Worm (Caenorhabditis elegans) whole organism, L1 larva: ENCODE results near the gene hrg-9.

Experiments used
- aly-2 ChIP-seq: fragments of 150-350 bp; optimal IDR thresholded peaks from 2 replicates; lab custom pipeline; 2014; ENCODE audit warnings: missing biosample characterization, missing genetic modification characterization
- ama-1 ChIP-seq: fragments of 150-350 bp; optimal IDR thresholded peaks from 2 replicates; lab custom pipeline; 2014
- ceh-63 ChIP-seq: fragments of 200-800 bp; sonication (Bioruptor generic); optimal IDR thresholded peaks from 2 replicates; lab custom pipeline; 2018; ENCODE audit warnings: mild to moderate bottlenecking, missing genetic modification characterization, missing compliant biosample characterization
- ceh-8 ChIP-seq: fragments of 200-800 bp; sonication (Bioruptor generic); optimal IDR thresholded peaks from 2 replicates; lab custom pipeline; 2018; ENCODE audit warnings: mild to moderate bottlenecking, missing genetic modification characterization, moderate library complexity, missing compliant biosample characterization
- ceh-82 ChIP-seq, 3 experiments: fragments of 150-350 bp in 1 of 3; sonication (generic microtip) in 2 of 3; optimal IDR thresholded peaks; 2 replicates each; lab custom pipeline; 2014 to 2017; ENCODE audit warnings: missing biosample characterization in 3 of 3, missing genetic modification characterization in 3 of 3
- jun-1 ChIP-seq: fragments of 150-350 bp; optimal IDR thresholded peaks from 2 replicates; lab custom pipeline; 2014; ENCODE audit warnings: missing biosample characterization, missing genetic modification reagents, missing genetic modification characterization
- lin-13 ChIP-seq: fragments of 150-350 bp; optimal IDR thresholded peaks from 2 replicates; lab custom pipeline; 2014; ENCODE audit warnings: missing biosample characterization, missing genetic modification reagents, missing genetic modification characterization
- lsy-2 ChIP-seq, 2 experiments: fragments of 150-350 bp; optimal IDR thresholded peaks; 2 replicates each; lab custom pipeline; 2014; ENCODE audit warnings: missing biosample characterization in 2 of 2, missing genetic modification characterization in 2 of 2
- nhr-12 ChIP-seq: sonication (generic microtip); optimal IDR thresholded peaks from 2 replicates; lab custom pipeline; 2017; ENCODE audit warnings: missing biosample characterization, missing genetic modification characterization
- nhr-237 ChIP-seq: fragments of 150-350 bp; optimal IDR thresholded peaks from 2 replicates; lab custom pipeline; 2014; ENCODE audit warnings: missing biosample characterization, missing genetic modification characterization
- snpc-4 ChIP-seq: fragments of 150-350 bp; optimal IDR thresholded peaks from 2 replicates; lab custom pipeline; 2014; ENCODE audit warnings: missing biosample characterization, missing genetic modification characterization
- xbp-1 ChIP-seq: sonication (generic microtip); optimal IDR thresholded peaks from 2 replicates; lab custom pipeline; 2016; ENCODE audit warnings: missing genetic modification characterization, missing compliant biosample characterization

- TF ChIP-seq lin-13 (GFP tag; lab: Kevin White, UChicago), result no peak
- TF ChIP-seq snpc-4, result no peak
- no peak for TF ChIP-seq ceh-82 (tag; optimal IDR thresholded peaks at IDR 0.05; lab: Kevin White, UChicago)
- TF ChIP-seq xbp-1 (tag; lab: Kevin White, UChicago), result no peak
- no peak for TF ChIP-seq nhr-12
- TF ChIP-seq ceh-63, result no peak
- no peak for TF ChIP-seq ama-1 (lab: Kevin White, UChicago)
- TF ChIP-seq lsy-2 (tag; optimal IDR thresholded peaks at IDR 0.05; lab: Kevin White, UChicago), result no peak
- TF ChIP-seq ceh-8 (GFP tag; lab: Kevin White, UChicago), result no peak
- no peak for TF ChIP-seq jun-1 (tag; lab: Kevin White, UChicago)
- TF ChIP-seq nhr-237 (tag; lab: Kevin White, UChicago), result no peak
- no peak for TF ChIP-seq aly-2 (tag; lab: Kevin White, UChicago)
These were observed 25.1 kb upstream of the hrg-9 start, which contains the start of gene F15B9.8 for ce11 chrV:12988256-12988655.
